Fruit fly (Drosophila melanogaster): ENCODE data around the gene Tango6.

Gene Tango6

dm6 chr2L:18936056-18936455, 32.8 kb upstream of the Tango6 start (continued):
- TF ChIP-seq rib (GFP tag; IDR thresholded peaks at IDR 0.05) (peak; percentile 48; the same call in 1 of the 2 replicates), run (tag; optimal IDR thresholded peaks at IDR 0.05) (no peak), bowl (GFP tag; IDR thresholded peaks at IDR 0.05) (peak; percentile 45; the same call in 1 of the 2 replicates), CG14667 (GFP tag; IDR thresholded peaks at IDR 0.05) (no peak), Tbp (GFP tag; optimal IDR thresholded peaks at IDR 0.05) (no peak), HLHmδ (GFP tag; optimal IDR thresholded peaks at IDR 0.05) (peak; percentile 6), gt (GFP tag; IDR thresholded peaks at IDR 0.05) (no peak), Lhr (GFP tag; optimal IDR thresholded peaks at IDR 0.05) (no peak), CG10209 (GFP tag; optimal IDR thresholded peaks at IDR 0.05) (no peak), CG10462 (GFP tag; optimal IDR thresholded peaks at IDR 0.05) (no peak), pita (GFP tag; optimal IDR thresholded peaks at IDR 0.05) (no peak), stc (GFP tag; IDR thresholded peaks at IDR 0.05) (peak; percentile 29; the same call in 1 of the 2 replicates), CG3407 (GFP tag; optimal IDR thresholded peaks at IDR 0.05) (no peak), sob (GFP tag; IDR thresholded peaks at IDR 0.05) (0 out of 2 replicates have a peak, but pooled peaks have one; percentile 30), ftz-f1 (GFP tag; optimal IDR thresholded peaks at IDR 0.05) (peak; percentile 42), CG3281 (GFP tag; optimal IDR thresholded peaks at IDR 0.05) (no peak), emc (GFP tag; optimal IDR thresholded peaks at IDR 0.05) (no peak), HmgZ (tag; optimal IDR thresholded peaks at IDR 0.05) (peak; percentile 38), CG10274 (GFP tag; optimal IDR thresholded peaks at IDR 0.05) (no peak), stwl (tag; optimal IDR thresholded peaks at IDR 0.05) (peak; percentile 61), HLH3B (GFP tag; IDR thresholded peaks at IDR 0.05) (no peak; the same call in 1 of the 2 replicates), scrt (GFP tag; optimal IDR thresholded peaks at IDR 0.05) (no peak), CG3065 (GFP tag; optimal IDR thresholded peaks at IDR 0.05) (peak; percentile 30), CG6854 (GFP tag; optimal IDR thresholded peaks at IDR 0.05) (no peak), otp (GFP tag; IDR thresholded peaks at IDR 0.05) (peak; percentile 37; the same call in 1 of the 3 replicates), jigr1 (GFP tag; IDR thresholded peaks at IDR 0.05) (no peak), Pdp1 (GFP tag; optimal IDR thresholded peaks at IDR 0.05) (no peak), jumu (GFP tag; optimal IDR thresholded peaks at IDR 0.05) (no peak), CG17328 (GFP tag; IDR thresholded peaks at IDR 0.05) (0 out of 2 replicates have a peak, but pooled peaks have one; percentile 20), CG34224 (GFP tag; IDR thresholded peaks at IDR 0.05; ENCODE audit: partially characterized antibody) (peak; percentile 32; the same call in 2 of the 3 replicates), Ssrp (tag; optimal IDR thresholded peaks at IDR 0.05) (no peak), CG15696 (tag; optimal IDR thresholded peaks at IDR 0.05) (no peak), CG1832 (GFP tag; optimal IDR thresholded peaks at IDR 0.05) (peak; percentile 99), CG12769 (tag; optimal IDR thresholded peaks at IDR 0.05) (no peak), CG11723 (GFP tag; optimal IDR thresholded peaks at IDR 0.05) (peak; percentile 9), CG2202 (tag; optimal IDR thresholded peaks at IDR 0.05) (no peak), sug (tag; optimal IDR thresholded peaks at IDR 0.05) (no peak), CG6791 (GFP tag; IDR thresholded peaks at IDR 0.05; ENCODE audit: partially characterized antibody) (peak; percentile 59; the same call in 2 of the 3 replicates), sens (GFP tag) (peak; percentile 54), grau (tag; optimal IDR thresholded peaks at IDR 0.05) (no peak), CG6254 (GFP tag; optimal IDR thresholded peaks at IDR 0.05) (peak; percentile 10), maf-S (GFP tag; optimal IDR thresholded peaks at IDR 0.05) (no peak), cg (GFP tag; optimal IDR thresholded peaks at IDR 0.05) (peak; percentile 28), Bgb (GFP tag; IDR thresholded peaks at IDR 0.05; ENCODE audit: partially characterized antibody) (peak; percentile 37; the same call in 1 of the 2 replicates), ATbp (GFP tag; optimal IDR thresholded peaks at IDR 0.05) (no peak), CG11696 (GFP tag; IDR thresholded peaks at IDR 0.05) (no peak), CG8924 (tag; optimal IDR thresholded peaks at IDR 0.05) (peak; percentile 5), bbx (GFP tag; IDR thresholded peaks at IDR 0.05; ENCODE audit: partially characterized antibody) (peak; percentile 34; the same call in 1 of the 2 replicates), lilli (GFP tag; optimal IDR thresholded peaks at IDR 0.05) (no peak), CG2712 (tag; optimal IDR thresholded peaks at IDR 0.05) (no peak)
